Fruit fly (Drosophila melanogaster) S2 (cell line): ENCODE measurements around the gene CG12057.

ENCODE experiments used
- CG8478 ChIP-seq: fragments of >200 bp; optimal IDR thresholded peaks from 2 replicates; lab custom pipeline; 2018
- CTCF ChIP-seq, 2 experiments: fragments of >200 bp; optimal IDR thresholded peaks; 2 replicates each; lab custom pipeline; 2018

DNA sequence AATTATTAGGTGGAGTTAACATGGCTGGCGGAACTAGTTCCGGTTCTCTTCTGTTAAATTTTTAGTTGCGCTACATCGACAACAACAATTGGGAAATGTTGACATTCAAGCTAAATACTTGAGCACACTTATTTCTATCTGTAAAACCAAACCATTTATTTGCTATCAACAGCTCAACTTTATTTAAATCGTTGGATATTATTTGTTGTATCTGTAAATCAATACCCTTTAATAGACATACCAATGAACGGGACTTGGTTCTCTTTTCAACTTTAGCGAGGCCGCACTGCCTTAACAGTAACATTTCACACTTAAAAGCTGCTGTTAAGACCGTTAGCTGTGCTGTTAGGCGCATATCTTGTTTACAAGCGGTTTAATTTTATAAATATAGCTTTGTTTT lies 2.1 kb downstream of the CG12057 start, which contains the start of gene CG12106:
- no peak for TF ChIP-seq CG8478 (lab: Kevin White, UChicago)
- no peak for TF ChIP-seq CTCF (optimal IDR thresholded peaks at IDR 0.05; lab: Kevin White, UChicago)
